Fruit fly (Drosophila melanogaster) whole organism, embryonic: Measurements from ENCODE around the gene Tre1.
A peak's percentile ranks its signal among the peaks of the same experiment; 100 is the strongest.

Experiments
- BEAF-32 ChIP-seq: fragments of 200-800 bp; sonication (Bioruptor generic); optimal IDR thresholded peaks from 3 replicates; lab custom pipeline; 2017; ENCODE audit warnings: missing biosample characterization, missing genetic modification characterization, mild to moderate bottlenecking, moderate library complexity, missing genetic modification reagents
- CG10431 ChIP-seq: fragments of 200-800 bp; sonication (Bioruptor generic); optimal IDR thresholded peaks from 3 replicates; lab custom pipeline; 2018; ENCODE audit warnings: missing biosample characterization, mild to moderate bottlenecking, missing genetic modification characterization
- CG11695 ChIP-seq: fragments of 200-800 bp; sonication (Bioruptor generic); IDR thresholded peaks from 3 replicates; pipeline ENCODE4 v1.3.6; 2022; ENCODE audit warnings: missing biosample characterization, missing genetic modification characterization
- CG11723 ChIP-seq: fragments of 200-800 bp; sonication (Bioruptor generic); optimal IDR thresholded peaks from 2 replicates; lab custom pipeline; 2017; ENCODE audit warnings: missing biosample characterization, mild to moderate bottlenecking, missing genetic modification characterization
- CG1233 ChIP-seq: fragments of 200-800 bp; sonication (Bioruptor generic); optimal IDR thresholded peaks from 4 replicates; lab custom pipeline; 2018; ENCODE audit warnings: missing biosample characterization, mild to moderate bottlenecking, missing genetic modification characterization
- CG12942 ChIP-seq: fragments of 200-800 bp; sonication (Bioruptor generic); optimal IDR thresholded peaks from 3 replicates; lab custom pipeline; 2016; ENCODE audit warnings: missing biosample characterization, missing genetic modification characterization
- CG13624 ChIP-seq: fragments of 200-800 bp; sonication (Bioruptor generic); optimal IDR thresholded peaks from 2 replicates; lab custom pipeline; 2016; ENCODE audit warnings: missing biosample characterization, missing genetic modification characterization
- CG14667 ChIP-seq: fragments of 200-800 bp; sonication (Bioruptor generic); IDR thresholded peaks from 2 replicates; pipeline ENCODE4 v1.3.6; 2022; ENCODE audit warnings: missing biosample characterization, missing genetic modification characterization
- CG15269 ChIP-seq: fragments of 200-800 bp; sonication (Bioruptor generic); optimal IDR thresholded peaks from 2 replicates; lab custom pipeline; 2018; ENCODE audit warnings: missing biosample characterization, mild to moderate bottlenecking, missing genetic modification characterization, moderate library complexity
- CG15601 ChIP-seq: fragments of 200-800 bp; sonication (Bioruptor generic); optimal IDR thresholded peaks from 3 replicates; lab custom pipeline; 2019; ENCODE audit warnings: missing biosample characterization, mild to moderate bottlenecking, missing genetic modification characterization, moderate library complexity
- CG15696 ChIP-seq: fragments of 200-800 bp; sonication (Bioruptor generic); optimal IDR thresholded peaks from 2 replicates; lab custom pipeline; 2019; ENCODE audit warnings: missing biosample characterization, mild to moderate bottlenecking, missing genetic modification characterization, moderate library complexity
- CG2199 ChIP-seq: fragments of 200-800 bp; sonication (Bioruptor generic); IDR thresholded peaks from 3 replicates; pipeline ENCODE4 v1.3.6; 2022; ENCODE audit warnings: missing biosample characterization, missing genetic modification characterization
- CG30020 ChIP-seq: fragments of 200-800 bp; optimal IDR thresholded peaks from 2 replicates; lab custom pipeline; 2019; ENCODE audit warnings: missing biosample characterization, mild to moderate bottlenecking, missing genetic modification characterization, moderate library complexity
- CG30403 ChIP-seq: fragments of 200-800 bp; sonication (Bioruptor generic); optimal IDR thresholded peaks from 3 replicates; lab custom pipeline; 2016; ENCODE audit warnings: missing biosample characterization, missing genetic modification characterization
- CG32532 ChIP-seq: fragments of 200-800 bp; sonication (Bioruptor generic); IDR thresholded peaks from 2 replicates; pipeline ENCODE4 v1.3.6; 2022; ENCODE audit warnings: missing biosample characterization, missing genetic modification characterization
- CG4424 ChIP-seq: fragments of 200-800 bp; sonication (Bioruptor generic); optimal IDR thresholded peaks from 3 replicates; lab custom pipeline; 2016; ENCODE audit warnings: missing biosample characterization, missing genetic modification characterization
- CG4617 ChIP-seq: fragments of 200-800 bp; sonication (Bioruptor generic); optimal IDR thresholded peaks from 3 replicates; lab custom pipeline; 2016; ENCODE audit warnings: missing biosample characterization, missing genetic modification characterization, borderline replicate concordance
- CG4820 ChIP-seq: fragments of 200-800 bp; sonication (Bioruptor generic); optimal IDR thresholded peaks from 3 replicates; lab custom pipeline; 2016; ENCODE audit warnings: missing biosample characterization, missing genetic modification characterization
- CG6272 ChIP-seq: fragments of 200-800 bp; sonication (Bioruptor generic); IDR thresholded peaks from 2 replicates; pipeline ENCODE4 v1.3.6; 2022; ENCODE audit warnings: missing biosample characterization, missing genetic modification characterization
- CG6791 ChIP-seq: fragments of 200-800 bp; sonication (Bioruptor generic); IDR thresholded peaks from 3 replicates; pipeline ENCODE4 v1.3.6; 2022; ENCODE audit warnings: missing biosample characterization, missing genetic modification characterization; ENCODE audit not compliant: partially characterized antibody
- CG7839 ChIP-seq: fragments of 200-800 bp; sonication (Bioruptor generic); optimal IDR thresholded peaks from 3 replicates; lab custom pipeline; 2018; ENCODE audit warnings: missing biosample characterization, mild to moderate bottlenecking, missing genetic modification characterization, moderate library complexity
- Elba2 ChIP-seq: fragments of 200-800 bp; sonication (Bioruptor generic); optimal IDR thresholded peaks from 3 replicates; lab custom pipeline; 2016; ENCODE audit warnings: missing biosample characterization, missing genetic modification characterization
- H2.0 ChIP-seq: fragments of 200-800 bp; sonication (Bioruptor generic); IDR thresholded peaks from 2 replicates; pipeline ENCODE4 v1.3.6; 2022; ENCODE audit warnings: missing biosample characterization, missing genetic modification characterization
- Hey ChIP-seq: fragments of 200-800 bp; sonication (Bioruptor generic); optimal IDR thresholded peaks from 3 replicates; lab custom pipeline; 2018; ENCODE audit warnings: missing biosample characterization, mild to moderate bottlenecking, missing genetic modification characterization
- Lhr ChIP-seq: fragments of 200-800 bp; sonication (Bioruptor generic); optimal IDR thresholded peaks from 3 replicates; lab custom pipeline; 2017; ENCODE audit warnings: mild to moderate bottlenecking, missing biosample characterization, missing genetic modification reagents, missing genetic modification characterization
- Lpt ChIP-seq: fragments of >200 bp; optimal IDR thresholded peaks from 2 replicates; lab custom pipeline; 2018; ENCODE audit warnings: missing biosample characterization, missing genetic modification characterization
- Oli ChIP-seq: fragments of 200-800 bp; sonication (Bioruptor generic); optimal IDR thresholded peaks from 2 replicates; lab custom pipeline; 2018; ENCODE audit warnings: missing biosample characterization, mild to moderate bottlenecking, missing genetic modification characterization, moderate library complexity
- Ravus ChIP-seq: fragments of 200-800 bp; sonication (Bioruptor generic); IDR thresholded peaks from 2 replicates; pipeline ENCODE4 v1.3.6; 2022; ENCODE audit warnings: missing biosample characterization, missing genetic modification characterization
- TFAM ChIP-seq: fragments of 200-800 bp; sonication (Bioruptor generic); optimal IDR thresholded peaks from 2 replicates; lab custom pipeline; 2017; ENCODE audit warnings: missing biosample characterization, missing genetic modification characterization, inconsistent platforms
- ab ChIP-seq: fragments of 200-800 bp; sonication (Bioruptor generic); optimal IDR thresholded peaks from 2 replicates; lab custom pipeline; 2016; ENCODE audit warnings: missing biosample characterization, missing genetic modification characterization
- ash1 ChIP-seq: fragments of 200-800 bp; sonication (Bioruptor generic); optimal IDR thresholded peaks from 2 replicates; lab custom pipeline; 2018; ENCODE audit warnings: missing biosample characterization, mild to moderate bottlenecking, missing genetic modification characterization
- cad ChIP-seq: fragments of >200 bp; optimal IDR thresholded peaks from 2 replicates; lab custom pipeline; 2017; ENCODE audit warnings: missing biosample characterization, missing genetic modification characterization
- cg ChIP-seq: fragments of 200-800 bp; sonication (Bioruptor generic); optimal IDR thresholded peaks from 3 replicates; lab custom pipeline; 2019; ENCODE audit warnings: missing biosample characterization, mild to moderate bottlenecking, missing genetic modification characterization, moderate library complexity
- crc ChIP-seq: fragments of 200-800 bp; sonication (Bioruptor generic); optimal IDR thresholded peaks from 2 replicates; lab custom pipeline; 2016; ENCODE audit warnings: missing biosample characterization, missing genetic modification characterization
- danr ChIP-seq: fragments of 200-800 bp; sonication (Bioruptor generic); IDR thresholded peaks from 2 replicates; pipeline ENCODE4 v1.3.6; 2022; ENCODE audit warnings: missing biosample characterization, missing genetic modification characterization
- dm ChIP-seq: fragments of 200-800 bp; sonication (Bioruptor generic); optimal IDR thresholded peaks from 3 replicates; lab custom pipeline; 2016; ENCODE audit warnings: missing biosample characterization, missing genetic modification characterization
- dmrt11E ChIP-seq: fragments of 200-800 bp; sonication (Bioruptor generic); optimal IDR thresholded peaks from 3 replicates; lab custom pipeline; 2018; ENCODE audit warnings: missing biosample characterization, mild to moderate bottlenecking, missing genetic modification characterization, moderate library complexity
- exex ChIP-seq: fragments of 200-800 bp; sonication (Bioruptor generic); optimal IDR thresholded peaks from 4 replicates; lab custom pipeline; 2018; ENCODE audit warnings: missing biosample characterization, mild to moderate bottlenecking, missing genetic modification characterization, moderate library complexity
- fu2 ChIP-seq: fragments of 200-800 bp; sonication (Bioruptor generic); optimal IDR thresholded peaks from 2 replicates; lab custom pipeline; 2016; ENCODE audit warnings: missing biosample characterization, missing genetic modification characterization
- ham ChIP-seq: fragments of 200-800 bp; sonication (Bioruptor generic); IDR thresholded peaks from 2 replicates; pipeline ENCODE4 v1.3.6; 2022; ENCODE audit warnings: missing biosample characterization, missing genetic modification characterization
- ind ChIP-seq: fragments of 200-800 bp; sonication (Bioruptor generic); optimal IDR thresholded peaks from 3 replicates; lab custom pipeline; 2016; ENCODE audit warnings: missing biosample characterization, missing genetic modification characterization
- ken ChIP-seq: fragments of 200-800 bp; sonication (Bioruptor generic); IDR thresholded peaks from 3 replicates; pipeline ENCODE4 v1.3.6; 2022; ENCODE audit warnings: missing biosample characterization, missing genetic modification characterization
- nau ChIP-seq: fragments of 200-800 bp; sonication (Bioruptor generic); optimal IDR thresholded peaks from 3 replicates; lab custom pipeline; 2017; ENCODE audit warnings: missing biosample characterization, mild to moderate bottlenecking, missing genetic modification characterization, missing genetic modification reagents
- oc ChIP-seq: fragments of 200-800 bp; sonication (Bioruptor generic); optimal IDR thresholded peaks from 2 replicates; lab custom pipeline; 2018; ENCODE audit warnings: missing biosample characterization, mild to moderate bottlenecking, missing genetic modification characterization, moderate library complexity
- prd ChIP-seq, 3 experiments: fragments of >200 bp in 2 of 3; fragments of 200-800 bp in 1 of 3; sonication (Bioruptor generic) in 1 of 3; optimal IDR thresholded peaks in 2 of 3; IDR thresholded peaks in 1 of 3; 2 replicates in 2 of 3; 3 replicates in 1 of 3; pipeline versions ENCODE4 v1.3.6 to Lab custom; 2017 to 2022; ENCODE audit warnings: missing biosample characterization in 1 of 3, missing genetic modification characterization in 1 of 3
- ranshi ChIP-seq: fragments of 200-800 bp; sonication (Bioruptor generic); IDR thresholded peaks from 2 replicates; pipeline ENCODE4 v1.3.6; 2022; ENCODE audit warnings: missing biosample characterization, missing genetic modification characterization
- sisA ChIP-seq: fragments of 200-800 bp; sonication (Bioruptor generic); IDR thresholded peaks from 2 replicates; pipeline ENCODE4 v1.3.6; 2022; ENCODE audit warnings: missing biosample characterization, missing genetic modification characterization
- tap ChIP-seq: fragments of 200-800 bp; optimal IDR thresholded peaks from 3 replicates; lab custom pipeline; 2019; ENCODE audit warnings: missing biosample characterization, mild to moderate bottlenecking, missing genetic modification characterization, moderate library complexity
- unpg ChIP-seq: fragments of 200-800 bp; sonication (Bioruptor generic); optimal IDR thresholded peaks from 3 replicates; lab custom pipeline; 2018; ENCODE audit warnings: missing biosample characterization, mild to moderate bottlenecking, missing genetic modification characterization, moderate library complexity

Gene Tre1

dm6 chrX:5677400-5678177, 2.2 kb downstream of the Tre1 start (continued):
- TF ChIP-seq CG15601 (tag; lab: Kevin White, UChicago), result peak; percentile 98
- peak; percentile 50 for TF ChIP-seq ind
- no peak for TF ChIP-seq CG6272
- peak; percentile 94 for TF ChIP-seq Hey (tag; lab: Kevin White, UChicago)
- peak; percentile 96 for TF ChIP-seq nau
- no peak for TF ChIP-seq Lpt (GFP tag; lab: Kevin White, UChicago)
- peak; percentile 81 for TF ChIP-seq CG12942 (GFP tag; lab: Kevin White, UChicago)
- peak; percentile 64 for TF ChIP-seq CG30403
- peak; percentile 67 for TF ChIP-seq H2.0 (GFP tag; lab: Robert Waterston, UW)
- TF ChIP-seq ash1 (GFP tag; lab: Kevin White, UChicago), result peak; percentile 91
- TF ChIP-seq ranshi (GFP tag; lab: Robert Waterston, UW), result peak; percentile 90
- TF ChIP-seq CG30020 (tag; lab: Kevin White, UChicago), result peak; percentile 33
- no peak for TF ChIP-seq cad (GFP tag; lab: Kevin White, UChicago)
- peak; percentile 98 for TF ChIP-seq CG1233 (GFP tag; lab: Kevin White, UChicago)
- peak; percentile 90 for TF ChIP-seq CG11723
- peak; percentile 59 for TF ChIP-seq CG4617 (GFP tag; lab: Kevin White, UChicago)
- TF ChIP-seq Elba2 (GFP tag; lab: Kevin White, UChicago), result no peak
- TF ChIP-seq CG7839, result peak; percentile 86
- peak; percentile 82 for TF ChIP-seq exex (tag; lab: Kevin White, UChicago)
- TF ChIP-seq Ravus, result peak; percentile 59; the same call in 1 of the 2 replicates
- TF ChIP-seq CG14667, result peak; percentile 53; the same call in 1 of the 2 replicates
- peak; percentile 83 for TF ChIP-seq danr (GFP tag; lab: Robert Waterston, UW)
- no peak for TF ChIP-seq prd (optimal IDR thresholded peaks at IDR 0.05; lab: Kevin White, UChicago)
- TF ChIP-seq prd (GFP tag; IDR thresholded peaks at IDR 0.05; lab: Robert Waterston, UW), result peak; percentile 72; the same call in 2 of the 3 replicates
- TF ChIP-seq cg (GFP tag; lab: Kevin White, UChicago), result no peak
- peak; percentile 91 for TF ChIP-seq unpg
- TF ChIP-seq CG4424 (GFP tag; lab: Kevin White, UChicago), result peak; percentile 87
- peak; percentile 80 for TF ChIP-seq CG4820 (GFP tag; lab: Kevin White, UChicago)
- TF ChIP-seq CG32532 (GFP tag; lab: Robert Waterston, UW), result peak; percentile 31; the same call in 1 of the 2 replicates
- no peak for TF ChIP-seq ab (GFP tag; lab: Kevin White, UChicago)
- TF ChIP-seq CG2199 (GFP tag; lab: Robert Waterston, UW), result no peak
- peak; percentile 86 for TF ChIP-seq dmrt11E (tag; lab: Kevin White, UChicago)
- TF ChIP-seq oc (tag; lab: Kevin White, UChicago), result peak; percentile 90
- peak; percentile 76 for TF ChIP-seq Oli (tag; lab: Kevin White, UChicago)
- peak; percentile 86 for TF ChIP-seq crc (GFP tag; lab: Kevin White, UChicago)
- TF ChIP-seq sisA (GFP tag; lab: Robert Waterston, UW), result no peak
- peak; percentile 84 for TF ChIP-seq TFAM (GFP tag; lab: Kevin White, UChicago)
- no peak for TF ChIP-seq CG6791
- peak; percentile 95 for TF ChIP-seq Lhr (GFP tag; lab: Kevin White, UChicago)
- peak; percentile 84 for TF ChIP-seq ken (GFP tag; lab: Robert Waterston, UW)
- peak; percentile 78 for TF ChIP-seq CG13624 (GFP tag; lab: Kevin White, UChicago)
- TF ChIP-seq CG15696 (tag; lab: Kevin White, UChicago), result peak; percentile 98
- peak; percentile 54 for TF ChIP-seq dm (GFP tag; lab: Kevin White, UChicago)
- peak; percentile 92 for TF ChIP-seq CG11695 (GFP tag; lab: Robert Waterston, UW)
- TF ChIP-seq ham (GFP tag; lab: Robert Waterston, UW), result peak; percentile 56; the same call in 1 of the 2 replicates
- TF ChIP-seq fu2 (GFP tag; lab: Kevin White, UChicago), result peak; percentile 22
- peak; percentile 23 for TF ChIP-seq BEAF-32
- peak; percentile 87 for TF ChIP-seq tap (tag; lab: Kevin White, UChicago)
- peak; percentile 96 for TF ChIP-seq CG10431
- peak; percentile 94 for TF ChIP-seq CG15269 (tag; lab: Kevin White, UChicago)
